Fruit fly (Drosophila melanogaster) whole organism, prepupa: ENCODE data around the gene dsf.

Experiments
- Blimp-1 ChIP-seq: fragments of 200-800 bp; sonication (Bioruptor generic); optimal IDR thresholded peaks from 3 replicates; lab custom pipeline; 2017; ENCODE audit warnings: missing biosample characterization, missing genetic modification characterization, mild to moderate bottlenecking, moderate library complexity, missing genetic modification reagents
- CG10631 ChIP-seq: fragments of 200-800 bp; sonication (Bioruptor generic); optimal IDR thresholded peaks from 2 replicates; lab custom pipeline; 2016; ENCODE audit warnings: missing biosample characterization, missing genetic modification characterization
- CG10669 ChIP-seq: fragments of 200-800 bp; sonication (Bioruptor generic); optimal IDR thresholded peaks from 3 replicates; lab custom pipeline; 2018; ENCODE audit warnings: missing biosample characterization, mild to moderate bottlenecking, missing genetic modification characterization, moderate library complexity
- CG11294 ChIP-seq: fragments of 200-800 bp; sonication (Bioruptor generic); IDR thresholded peaks from 2 replicates; pipeline ENCODE4 v1.3.6; 2022; ENCODE audit warnings: missing biosample characterization, missing genetic modification characterization
- CG11762 ChIP-seq: fragments of 200-800 bp; sonication (Bioruptor generic); optimal IDR thresholded peaks from 3 replicates; lab custom pipeline; 2016; ENCODE audit warnings: missing biosample characterization, missing genetic modification characterization; ENCODE audit not compliant: insufficient read depth
- CG11902 ChIP-seq: fragments of 200-800 bp; sonication (Bioruptor generic); optimal IDR thresholded peaks from 3 replicates; lab custom pipeline; 2016; ENCODE audit warnings: missing biosample characterization, missing genetic modification characterization
- CG15336 ChIP-seq: fragments of 200-800 bp; sonication (Bioruptor generic); IDR thresholded peaks from 2 replicates; pipeline ENCODE4 v1.3.6; 2022; ENCODE audit warnings: missing biosample characterization, missing genetic modification characterization
- CG1621 ChIP-seq: fragments of 200-800 bp; sonication (Bioruptor generic); optimal IDR thresholded peaks from 3 replicates; lab custom pipeline; 2018; ENCODE audit warnings: missing biosample characterization, mild to moderate bottlenecking, missing genetic modification characterization
- CG16779 ChIP-seq: fragments of 200-800 bp; sonication (Bioruptor generic); optimal IDR thresholded peaks from 3 replicates; lab custom pipeline; 2017; ENCODE audit warnings: missing biosample characterization, mild to moderate bottlenecking, missing genetic modification characterization
- CG3032 ChIP-seq: fragments of 200-800 bp; optimal IDR thresholded peaks from 2 replicates; lab custom pipeline; 2019; ENCODE audit warnings: missing biosample characterization, mild to moderate bottlenecking, missing genetic modification characterization, moderate library complexity
- CG31627 ChIP-seq: fragments of 200-800 bp; sonication (Bioruptor generic); optimal IDR thresholded peaks from 3 replicates; lab custom pipeline; 2016; ENCODE audit warnings: missing biosample characterization, missing genetic modification characterization
- CG32006 ChIP-seq: fragments of 200-800 bp; sonication (Bioruptor generic); optimal IDR thresholded peaks from 3 replicates; lab custom pipeline; 2017; ENCODE audit warnings: missing biosample characterization, mild to moderate bottlenecking, missing genetic modification characterization
- CG3919 ChIP-seq: fragments of 200-800 bp; sonication (Bioruptor generic); optimal IDR thresholded peaks from 3 replicates; lab custom pipeline; 2016; ENCODE audit warnings: missing biosample characterization, missing genetic modification characterization
- CG6163 ChIP-seq: fragments of 200-800 bp; sonication (Bioruptor generic); IDR thresholded peaks from 3 replicates; pipeline ENCODE4 v1.3.6; 2022; ENCODE audit warnings: missing biosample characterization, missing genetic modification characterization
- CG6276 ChIP-seq: fragments of 200-800 bp; sonication (Bioruptor generic); optimal IDR thresholded peaks from 2 replicates; lab custom pipeline; 2017; ENCODE audit warnings: missing biosample characterization, mild to moderate bottlenecking, missing genetic modification characterization
- CG6792 ChIP-seq: fragments of 200-800 bp; sonication (Bioruptor generic); optimal IDR thresholded peaks from 3 replicates; lab custom pipeline; 2016; ENCODE audit warnings: missing biosample characterization, missing genetic modification characterization
- CG6808 ChIP-seq: fragments of 200-800 bp; sonication (Bioruptor generic); optimal IDR thresholded peaks from 3 replicates; lab custom pipeline; 2017; ENCODE audit warnings: missing biosample characterization, missing genetic modification characterization, mild to moderate bottlenecking, moderate library complexity, missing genetic modification reagents
- CG7368 ChIP-seq: fragments of 200-800 bp; sonication (Bioruptor generic); optimal IDR thresholded peaks from 3 replicates; lab custom pipeline; 2016; ENCODE audit warnings: missing biosample characterization, missing genetic modification characterization
- CG8119 ChIP-seq: fragments of 200-800 bp; sonication (Bioruptor generic); IDR thresholded peaks from 3 replicates; pipeline ENCODE4 v1.3.6; 2022; ENCODE audit warnings: missing biosample characterization, missing genetic modification characterization
- CG8319 ChIP-seq: fragments of 200-800 bp; sonication (Bioruptor generic); optimal IDR thresholded peaks from 3 replicates; lab custom pipeline; 2016; ENCODE audit warnings: missing biosample characterization, missing genetic modification characterization
- CG8632 ChIP-seq: fragments of 200-800 bp; sonication (Bioruptor generic); optimal IDR thresholded peaks from 3 replicates; lab custom pipeline; 2016; ENCODE audit warnings: missing biosample characterization, missing genetic modification characterization
- Eip75B ChIP-seq: fragments of 200-800 bp; sonication (Bioruptor generic); optimal IDR thresholded peaks from 3 replicates; lab custom pipeline; 2016; ENCODE audit warnings: missing biosample characterization, missing genetic modification characterization
- Eip78C ChIP-seq: fragments of 200-800 bp; sonication (Bioruptor generic); peaks from one replicate; lab custom pipeline; 2016; ENCODE audit warnings: missing biosample characterization, missing genetic modification characterization
- Eip93F ChIP-seq: fragments of 200-800 bp; sonication (Bioruptor generic); optimal IDR thresholded peaks from 2 replicates; lab custom pipeline; 2016; ENCODE audit warnings: missing biosample characterization, mild to moderate bottlenecking, missing genetic modification characterization
- Ets21C ChIP-seq: fragments of 200-800 bp; sonication (Bioruptor generic); optimal IDR thresholded peaks from 3 replicates; lab custom pipeline; 2016; ENCODE audit warnings: missing biosample characterization, missing genetic modification characterization
- Ets96B ChIP-seq: fragments of 200-800 bp; optimal IDR thresholded peaks from 2 replicates; lab custom pipeline; 2019; ENCODE audit warnings: missing biosample characterization, mild to moderate bottlenecking, missing genetic modification characterization, moderate library complexity
- Hr39 ChIP-seq: fragments of 200-800 bp; sonication (Bioruptor generic); optimal IDR thresholded peaks from 2 replicates; lab custom pipeline; 2016; ENCODE audit warnings: missing biosample characterization, missing genetic modification characterization
- Met ChIP-seq: fragments of 200-800 bp; sonication (Bioruptor generic); optimal IDR thresholded peaks from 3 replicates; lab custom pipeline; 2016; ENCODE audit warnings: missing biosample characterization, missing genetic modification characterization
- Smox ChIP-seq: fragments of 200-800 bp; sonication (Bioruptor generic); optimal IDR thresholded peaks from 3 replicates; lab custom pipeline; 2016; ENCODE audit warnings: missing biosample characterization, missing genetic modification characterization
- Sox102F ChIP-seq: fragments of 200-800 bp; sonication (Bioruptor generic); optimal IDR thresholded peaks from 2 replicates; lab custom pipeline; 2016; ENCODE audit warnings: missing biosample characterization, mild to moderate bottlenecking, missing genetic modification characterization
- Sox14 ChIP-seq: fragments of 200-800 bp; sonication (Bioruptor generic); optimal IDR thresholded peaks from 3 replicates; lab custom pipeline; 2016; ENCODE audit warnings: missing biosample characterization, missing genetic modification characterization
- Sox15 ChIP-seq: fragments of 200-800 bp; sonication (Bioruptor generic); optimal IDR thresholded peaks from 3 replicates; lab custom pipeline; 2016; ENCODE audit warnings: missing biosample characterization, missing genetic modification characterization
- achi ChIP-seq: fragments of 200-800 bp; sonication (Bioruptor generic); optimal IDR thresholded peaks from 3 replicates; lab custom pipeline; 2016; ENCODE audit warnings: missing biosample characterization, missing genetic modification characterization
- acj6 ChIP-seq: fragments of 200-800 bp; sonication (Bioruptor generic); optimal IDR thresholded peaks from 3 replicates; lab custom pipeline; 2016; ENCODE audit warnings: missing biosample characterization, missing genetic modification characterization
- cyc ChIP-seq: fragments of 200-800 bp; sonication (Bioruptor generic); optimal IDR thresholded peaks from 3 replicates; lab custom pipeline; 2016; ENCODE audit warnings: missing biosample characterization, missing genetic modification characterization
- dac ChIP-seq: fragments of 200-800 bp; sonication (Bioruptor generic); optimal IDR thresholded peaks from 2 replicates; lab custom pipeline; 2017; ENCODE audit warnings: missing biosample characterization, mild to moderate bottlenecking, missing genetic modification characterization
- dsx ChIP-seq: fragments of 200-800 bp; optimal IDR thresholded peaks from 3 replicates; lab custom pipeline; 2019; ENCODE audit warnings: missing biosample characterization, mild to moderate bottlenecking, missing genetic modification characterization, moderate library complexity; ENCODE audit not compliant: poor library complexity, severe bottlenecking
- eg ChIP-seq: fragments of 200-800 bp; sonication (Bioruptor generic); IDR thresholded peaks from 3 replicates; pipeline ENCODE4 v1.3.6; 2022; ENCODE audit warnings: missing biosample characterization, missing genetic modification characterization
- esn ChIP-seq: fragments of 200-800 bp; sonication (Bioruptor generic); optimal IDR thresholded peaks from 2 replicates; lab custom pipeline; 2016; ENCODE audit warnings: missing biosample characterization, mild to moderate bottlenecking, missing genetic modification characterization, moderate library complexity
- fd59A ChIP-seq: fragments of 200-800 bp; sonication (Bioruptor generic); optimal IDR thresholded peaks from 2 replicates; lab custom pipeline; 2017; ENCODE audit warnings: missing biosample characterization, mild to moderate bottlenecking, missing genetic modification characterization, missing genetic modification reagents
- fkh ChIP-seq: fragments of 200-800 bp; sonication (Bioruptor generic); optimal IDR thresholded peaks from 3 replicates; lab custom pipeline; 2017; ENCODE audit warnings: missing biosample characterization, mild to moderate bottlenecking, missing genetic modification characterization, moderate library complexity
- lz ChIP-seq: fragments of 200-800 bp; sonication (Bioruptor generic); optimal IDR thresholded peaks from 3 replicates; lab custom pipeline; 2016; ENCODE audit warnings: missing biosample characterization, missing genetic modification characterization
- net ChIP-seq: fragments of 200-800 bp; sonication (Bioruptor generic); optimal IDR thresholded peaks from 3 replicates; lab custom pipeline; 2016; ENCODE audit warnings: missing biosample characterization, missing genetic modification characterization
- pdm3 ChIP-seq: fragments of 200-800 bp; sonication (Bioruptor generic); optimal IDR thresholded peaks from 3 replicates; lab custom pipeline; 2016; ENCODE audit warnings: missing biosample characterization, missing genetic modification characterization
- ss ChIP-seq, 2 experiments: fragments of 200-800 bp; sonication (Bioruptor generic); optimal IDR thresholded peaks; 2 replicates in 1 of 2; 3 replicates in 1 of 2; lab custom pipeline; 2017 to 2018; ENCODE audit warnings: mild to moderate bottlenecking in 2 of 2, missing biosample characterization in 2 of 2, missing genetic modification characterization in 2 of 2, moderate library complexity in 1 of 2
- svp ChIP-seq: fragments of 200-800 bp; sonication (Bioruptor generic); peaks from one replicate; lab custom pipeline; 2016; ENCODE audit warnings: missing biosample characterization, missing genetic modification characterization
- topi ChIP-seq: fragments of 200-800 bp; sonication (Bioruptor generic); optimal IDR thresholded peaks from 3 replicates; lab custom pipeline; 2016; ENCODE audit warnings: missing biosample characterization, missing genetic modification characterization
- vri ChIP-seq: fragments of 200-800 bp; sonication (Bioruptor generic); optimal IDR thresholded peaks from 3 replicates; lab custom pipeline; 2016; ENCODE audit warnings: missing biosample characterization, mild to moderate bottlenecking, missing genetic modification characterization

The dsf gene

DNA sequence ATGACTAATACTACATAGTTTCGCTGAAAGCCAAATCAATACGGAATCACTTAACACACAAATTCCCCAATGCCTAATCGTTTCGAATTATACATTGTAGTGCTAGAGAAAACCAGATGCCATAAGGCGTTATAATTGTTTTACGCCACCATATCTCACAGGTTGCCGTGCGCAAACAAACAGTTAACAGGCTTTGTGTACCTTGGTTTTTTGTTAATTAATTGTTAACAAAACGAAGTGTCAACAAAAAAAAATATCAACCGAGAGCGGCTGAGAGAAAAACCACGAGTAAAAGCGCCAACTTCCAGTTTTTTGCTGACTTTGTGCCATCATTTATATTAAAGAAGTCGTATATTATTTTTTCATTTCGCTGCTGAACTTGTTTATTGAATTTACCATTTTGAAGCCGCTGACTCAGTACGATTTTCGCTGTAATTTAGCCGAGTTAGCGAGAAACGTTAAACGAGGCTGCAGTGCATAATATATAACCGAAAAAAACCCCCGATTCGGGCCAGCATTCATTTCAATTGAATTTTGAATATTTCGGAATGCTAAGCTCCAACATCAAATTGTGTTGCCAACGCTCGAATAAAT, 49.2 kb upstream of the dsf start (continued):
- TF ChIP-seq CG6808 (GFP tag; lab: Kevin White, UChicago) (no peak), CG3032 (tag; lab: Kevin White, UChicago) (no peak), CG11762 (GFP tag; lab: Kevin White, UChicago) (no peak), Eip75B (GFP tag; lab: Kevin White, UChicago) (no peak), eg (GFP tag; lab: Robert Waterston, UW) (no peak), Ets96B (tag; lab: Kevin White, UChicago) (no peak), CG10669 (GFP tag; lab: Kevin White, UChicago) (no peak), CG7368 (GFP tag; lab: Kevin White, UChicago) (no peak), CG11294 (GFP tag; lab: Robert Waterston, UW) (no peak), svp (GFP tag; lab: Kevin White, UChicago) (peak; percentile 40), CG6792 (GFP tag; lab: Kevin White, UChicago) (no peak), CG6276 (no peak)

DNA sequence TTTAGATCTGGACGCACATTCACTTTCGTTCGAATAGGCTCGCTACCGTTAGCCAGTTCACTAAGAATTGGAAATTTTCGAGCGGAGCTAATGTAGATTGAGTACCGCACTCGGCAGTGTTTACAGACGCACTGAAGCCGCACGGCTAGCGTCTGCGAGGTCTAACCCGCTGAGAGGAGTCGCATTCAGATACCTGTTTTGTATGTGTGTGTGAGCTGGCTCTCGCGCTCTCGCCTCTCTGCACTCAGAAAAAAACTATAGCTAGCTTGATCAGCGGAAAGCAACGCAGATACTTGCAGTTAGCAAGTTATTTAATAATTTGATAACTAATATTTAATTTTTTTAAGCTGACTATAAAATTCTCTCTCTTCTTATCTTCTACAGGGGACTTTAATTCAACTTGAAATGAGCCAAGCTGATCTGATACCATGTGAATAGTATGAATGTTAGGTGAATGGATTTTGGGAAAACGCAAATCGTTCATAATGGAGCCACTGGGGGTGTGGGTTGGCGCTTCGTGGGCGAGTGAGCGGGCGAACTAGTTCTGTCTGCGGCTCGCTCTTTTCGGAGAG, 46.3 kb upstream of the dsf start, which contains the start of gene rau:
TSS of gene rau (minus strand) at position 136 of the 572 bp plus-strand sequence.
- TF ChIP-seq CG10631 (GFP tag; lab: Kevin White, UChicago) (peak; percentile 76), CG6163 (GFP tag; lab: Robert Waterston, UW) (peak; percentile 67), Met (GFP tag; lab: Kevin White, UChicago) (peak; percentile 72), CG8119 (GFP tag; lab: Robert Waterston, UW) (peak; percentile 82), CG31627 (GFP tag; lab: Kevin White, UChicago) (peak; percentile 54), CG32006 (GFP tag; lab: Kevin White, UChicago) (peak; percentile 84), topi (GFP tag; lab: Kevin White, UChicago) (peak; percentile 45), CG10669 (GFP tag; lab: Kevin White, UChicago) (peak; percentile 79), CG6276 (peak; percentile 73), CG6808 (GFP tag; lab: Kevin White, UChicago) (peak; percentile 80), vri (GFP tag; lab: Kevin White, UChicago) (peak; percentile 72), Smox (GFP tag; lab: Kevin White, UChicago) (peak; percentile 53), dsx (GFP tag; lab: Kevin White, UChicago) (peak; percentile 53), CG11902 (peak; percentile 21), CG15336 (peak; percentile 76), CG3919 (GFP tag; lab: Kevin White, UChicago) (peak; percentile 69), Sox15 (GFP tag; lab: Kevin White, UChicago) (peak; percentile 8), svp (GFP tag; lab: Kevin White, UChicago) (peak; percentile 80), Eip78C (GFP tag; lab: Kevin White, UChicago) (peak; percentile 86), lz (GFP tag; lab: Kevin White, UChicago) (peak; percentile 43), CG1621 (peak; percentile 23), ss (GFP tag; optimal IDR thresholded peaks at IDR 0.05; lab: Kevin White, UChicago) (peak; percentile 56 to 70), esn (GFP tag; lab: Kevin White, UChicago) (peak; percentile 83), pdm3 (peak; percentile 79), CG16779 (tag; lab: Kevin White, UChicago) (peak; percentile 56), fd59A (peak; percentile 51), acj6 (GFP tag; lab: Kevin White, UChicago) (peak; percentile 61), achi (GFP tag; lab: Kevin White, UChicago) (peak; percentile 64), CG8319 (peak; percentile 14), Hr39 (GFP tag; lab: Kevin White, UChicago) (peak; percentile 29), eg (GFP tag; lab: Robert Waterston, UW) (peak; percentile 84), cyc (GFP tag; lab: Kevin White, UChicago) (peak; percentile 24), dac (GFP tag; lab: Kevin White, UChicago) (peak; percentile 75), Ets21C (GFP tag; lab: Kevin White, UChicago) (peak; percentile 34), CG8632 (GFP tag; lab: Kevin White, UChicago) (peak; percentile 50), Sox102F (GFP tag; lab: Kevin White, UChicago) (peak; percentile 72), Eip93F (GFP tag; lab: Kevin White, UChicago) (peak; percentile 26), CG11762 (GFP tag; lab: Kevin White, UChicago) (peak; percentile 64), Blimp-1 (no peak), Sox14 (peak; percentile 73), net (peak; percentile 74), fkh (GFP tag; lab: Kevin White, UChicago) (peak; percentile 83)
